Worm (Caenorhabditis elegans): Measurements from ENCODE around the gene rig-3.
A peak's percentile ranks its signal among the peaks of the same experiment; 100 is the strongest.

Gene rig-3

ce11 chrX:6885227-6885853, 31.9 kb downstream of the rig-3 start, which contains the start of gene F41C6.7:
Gene F41C6.7, minus strand, starts transcription at chrX:6885277.
- TF ChIP-seq nhr-80 (tag; optimal IDR thresholded peaks at IDR 0.05), result peak; percentile 40
- no peak for TF ChIP-seq lin-40 (tag; optimal IDR thresholded peaks at IDR 0.05)

- no peak for TF ChIP-seq lsy-27 (tag; optimal IDR thresholded peaks at IDR 0.05; ENCODE audit: borderline replicate concordance, insufficient read depth)
Measured at ce11 chrX:6888208-6888607, 34.8 kb downstream of the rig-3 start.

DNA sequence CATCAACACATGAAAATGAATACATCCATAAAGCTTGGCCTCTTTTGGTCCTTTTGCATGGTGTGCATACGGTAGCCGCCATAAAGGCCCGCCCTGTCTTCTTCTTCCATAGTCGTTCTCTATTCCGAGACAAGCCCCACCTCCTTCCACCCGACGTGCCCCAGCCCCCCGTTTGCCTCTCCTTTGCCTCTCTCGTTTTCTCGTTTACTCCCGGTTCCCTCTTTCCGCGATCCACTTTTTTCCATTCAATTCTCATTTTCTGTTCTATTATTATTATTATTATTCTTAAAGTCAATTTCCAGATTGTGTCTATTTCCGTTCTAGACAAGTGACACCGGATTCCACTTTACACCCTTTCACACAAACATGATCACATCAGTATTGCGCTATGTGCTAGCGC, 36.0 kb downstream of the rig-3 start, which contains the start of gene unc-6:
Gene unc-6, plus strand, starts transcription at position 301 of the 400 bp plus-strand sequence.
- TF ChIP-seq ceh-100 (GFP tag; IDR thresholded peaks at IDR 0.05), result no peak
- no peak for TF ChIP-seq dpff-1 (tag; optimal IDR thresholded peaks at IDR 0.05)
- TF ChIP-seq F10E7.11 (tag; optimal IDR thresholded peaks at IDR 0.05), result no peak
- no peak for TF ChIP-seq F37B4.10 (GFP tag; IDR thresholded peaks at IDR 0.05)
- no peak for TF ChIP-seq let-526 (GFP tag; IDR thresholded peaks at IDR 0.05)

ce11 chrX:6893074-6893473, 39.7 kb downstream of the rig-3 start:
- TF ChIP-seq rcor-1 (GFP tag; IDR thresholded peaks at IDR 0.05), result no peak
- no peak for TF ChIP-seq mcd-1 (GFP tag; IDR thresholded peaks at IDR 0.05)
- TF ChIP-seq ztf-28 (GFP tag; IDR thresholded peaks at IDR 0.05), result no peak
- no peak for TF ChIP-seq hmg-20 (GFP tag; IDR thresholded peaks at IDR 0.05)
- TF ChIP-seq aptf-3 (GFP tag; IDR thresholded peaks at IDR 0.05), result no peak
- TF ChIP-seq F39B2.1 (GFP tag; IDR thresholded peaks at IDR 0.05), result no peak
- no peak for TF ChIP-seq pha-4 (tag; optimal IDR thresholded peaks at IDR 0.05)
- no peak for TF ChIP-seq lin-35 (GFP tag; optimal IDR thresholded peaks at IDR 0.05)
- TF ChIP-seq F49E8.2 (tag; optimal IDR thresholded peaks at IDR 0.05; ENCODE audit: insufficient read depth), result no peak
- no peak for TF ChIP-seq lag-1 (GFP tag; IDR thresholded peaks at IDR 0.05)

DNA sequence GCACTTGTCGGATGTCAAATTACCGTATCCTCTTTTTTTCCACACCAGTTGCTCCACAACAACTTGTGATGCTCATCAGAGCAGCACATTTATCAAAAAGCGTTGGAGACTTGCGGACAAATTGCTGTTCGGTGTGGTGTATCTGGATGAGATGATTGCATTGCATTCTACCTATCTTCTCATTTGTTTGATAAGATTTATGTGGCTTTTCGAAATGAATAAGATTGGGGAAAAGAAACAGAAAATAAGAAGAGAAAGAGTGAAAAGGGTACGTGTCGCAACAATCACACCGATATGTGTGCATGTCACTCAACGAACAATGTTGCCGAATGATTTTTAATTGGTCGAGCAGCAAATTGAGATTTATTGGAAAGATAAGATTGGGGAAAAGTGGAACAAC, 40.7 kb downstream of the rig-3 start:
- no peak for TF ChIP-seq ceh-40 (GFP tag; IDR thresholded peaks at IDR 0.05)
- no peak for TF ChIP-seq aptf-3 (GFP tag; IDR thresholded peaks at IDR 0.05)
- no peak for TF ChIP-seq somi-1 (GFP tag; optimal IDR thresholded peaks at IDR 0.05)
- no peak for TF ChIP-seq C17E4.6 (GFP tag; IDR thresholded peaks at IDR 0.05)
- no peak for TF ChIP-seq ztf-18 (tag; optimal IDR thresholded peaks at IDR 0.05)
- TF ChIP-seq repo-1 (tag; optimal IDR thresholded peaks at IDR 0.05), result no peak
- no peak for TF ChIP-seq T07F8.4 (tag; optimal IDR thresholded peaks at IDR 0.05)
- TF ChIP-seq F23B12.7 (tag; optimal IDR thresholded peaks at IDR 0.05; ENCODE audit: insufficient read depth), result no peak
- no peak for TF ChIP-seq lsl-1 (GFP tag; optimal IDR thresholded peaks at IDR 0.05)
- TF ChIP-seq nhr-120 (GFP tag; IDR thresholded peaks at IDR 0.05), result no peak
- TF ChIP-seq tbx-9 (tag; optimal IDR thresholded peaks at IDR 0.05; ENCODE audit: borderline replicate concordance), result no peak
- no peak for TF ChIP-seq bed-2 (GFP tag; IDR thresholded peaks at IDR 0.05)
- no peak for TF ChIP-seq unc-130 (GFP tag; optimal IDR thresholded peaks at IDR 0.05)
- TF ChIP-seq hlh-12 (tag; optimal IDR thresholded peaks at IDR 0.05), result no peak
- no peak for TF ChIP-seq cebp-1 (GFP tag; IDR thresholded peaks at IDR 0.05)
- TF ChIP-seq cebp-1 (tag; optimal IDR thresholded peaks at IDR 0.05), result no peak
- no peak for TF ChIP-seq ceh-100 (GFP tag; IDR thresholded peaks at IDR 0.05)
- no peak for TF ChIP-seq nfya-1 (tag; optimal IDR thresholded peaks at IDR 0.05; ENCODE audit: borderline replicate concordance, insufficient read depth)

Data from whole organism, young adult.